Fruit fly (Drosophila melanogaster): ENCODE results near the gene CtBP.

- TF ChIP-seq usp (GFP tag; optimal IDR thresholded peaks at IDR 0.05) (no peak), psq (optimal IDR thresholded peaks at IDR 0.05) (no peak), EcR (GFP tag; optimal IDR thresholded peaks at IDR 0.05) (no peak), CG8478 (optimal IDR thresholded peaks at IDR 0.05) (no peak)
These were observed 37.0 kb upstream of the CtBP start for dm6 chr3R:12974447-12974846.

All from whole organism.